Fruit fly (Drosophila melanogaster) whole organism, embryonic: ENCODE measurements around the gene CG43389.

Experiments used
- Antp ChIP-seq: fragments of 200-800 bp; sonication (Bioruptor generic); optimal IDR thresholded peaks from 3 replicates; lab custom pipeline; 2016; ENCODE audit warnings: missing biosample characterization, missing genetic modification characterization
- CG10147 ChIP-seq: fragments of 200-800 bp; sonication (Bioruptor generic); optimal IDR thresholded peaks from 2 replicates; lab custom pipeline; 2019; ENCODE audit warnings: missing biosample characterization, mild to moderate bottlenecking, missing genetic modification characterization, moderate library complexity
- CG10366 ChIP-seq: fragments of 200-800 bp; sonication (Bioruptor generic); IDR thresholded peaks from 2 replicates; pipeline ENCODE4 v1.3.6; 2022; ENCODE audit warnings: missing biosample characterization, missing genetic modification characterization
- CG12391 ChIP-seq: fragments of 200-800 bp; sonication (Bioruptor generic); optimal IDR thresholded peaks from 3 replicates; lab custom pipeline; 2018; ENCODE audit warnings: missing biosample characterization, mild to moderate bottlenecking, missing genetic modification characterization, moderate library complexity
- CG13123 ChIP-seq: fragments of 200-800 bp; sonication (Bioruptor generic); optimal IDR thresholded peaks from 2 replicates; lab custom pipeline; 2016; ENCODE audit warnings: missing biosample characterization, missing genetic modification characterization
- CG13287 ChIP-seq: fragments of 200-800 bp; sonication (Bioruptor generic); IDR thresholded peaks from 2 replicates; pipeline ENCODE4 v1.3.6; 2022; ENCODE audit warnings: missing biosample characterization, missing genetic modification characterization; ENCODE audit not compliant: partially characterized antibody
- CG13424 ChIP-seq: fragments of 200-800 bp; sonication (Bioruptor generic); optimal IDR thresholded peaks from 2 replicates; lab custom pipeline; 2019; ENCODE audit warnings: missing biosample characterization, mild to moderate bottlenecking, missing genetic modification characterization, moderate library complexity
- CG17328 ChIP-seq: fragments of 200-800 bp; sonication (Bioruptor generic); IDR thresholded peaks from 2 replicates; pipeline ENCODE4 v1.3.6; 2022; ENCODE audit warnings: missing biosample characterization, missing genetic modification characterization
- CG17568 ChIP-seq: fragments of 200-800 bp; sonication (Bioruptor generic); optimal IDR thresholded peaks from 2 replicates; lab custom pipeline; 2018; ENCODE audit warnings: missing biosample characterization, mild to moderate bottlenecking, missing genetic modification characterization, moderate library complexity
- CG18262 ChIP-seq: fragments of 200-800 bp; optimal IDR thresholded peaks from 3 replicates; lab custom pipeline; 2019; ENCODE audit warnings: missing biosample characterization, mild to moderate bottlenecking, missing genetic modification characterization, moderate library complexity
- CG18476 ChIP-seq: fragments of 200-800 bp; sonication (Bioruptor generic); optimal IDR thresholded peaks from 2 replicates; lab custom pipeline; 2016; ENCODE audit warnings: missing biosample characterization, mild to moderate bottlenecking, missing genetic modification characterization
- CG18619 ChIP-seq: fragments of 200-800 bp; sonication (Bioruptor generic); optimal IDR thresholded peaks from 3 replicates; lab custom pipeline; 2017; ENCODE audit warnings: missing biosample characterization, mild to moderate bottlenecking, missing genetic modification characterization
- CG3065 ChIP-seq: fragments of 200-800 bp; sonication (Bioruptor generic); optimal IDR thresholded peaks from 2 replicates; lab custom pipeline; 2016; ENCODE audit warnings: missing biosample characterization, missing genetic modification characterization
- CG33557 ChIP-seq: fragments of 200-800 bp; sonication (Bioruptor generic); optimal IDR thresholded peaks from 2 replicates; lab custom pipeline; 2019; ENCODE audit warnings: missing biosample characterization, mild to moderate bottlenecking, missing genetic modification characterization, moderate library complexity
- CG3407 ChIP-seq: fragments of 200-800 bp; sonication (Bioruptor generic); optimal IDR thresholded peaks from 2 replicates; lab custom pipeline; 2018; ENCODE audit warnings: missing biosample characterization, mild to moderate bottlenecking, missing genetic modification characterization
- CG4730 ChIP-seq: fragments of 200-800 bp; sonication (Bioruptor generic); IDR thresholded peaks from 2 replicates; pipeline ENCODE4 v1.3.6; 2022; ENCODE audit warnings: missing biosample characterization, missing genetic modification characterization
- CG5953 ChIP-seq: fragments of 200-800 bp; sonication (Bioruptor generic); IDR thresholded peaks from 2 replicates; pipeline ENCODE4 v1.3.6; 2022; ENCODE audit warnings: missing biosample characterization, missing genetic modification characterization
- CG7786 ChIP-seq: fragments of 200-800 bp; sonication (Bioruptor generic); optimal IDR thresholded peaks from 2 replicates; lab custom pipeline; 2016; ENCODE audit warnings: missing biosample characterization, missing genetic modification characterization
- CG7839 ChIP-seq: fragments of 200-800 bp; sonication (Bioruptor generic); optimal IDR thresholded peaks from 3 replicates; lab custom pipeline; 2018; ENCODE audit warnings: missing biosample characterization, mild to moderate bottlenecking, missing genetic modification characterization, moderate library complexity
- CG9817 ChIP-seq: fragments of 200-800 bp; sonication (Bioruptor generic); optimal IDR thresholded peaks from 2 replicates; lab custom pipeline; 2018; ENCODE audit warnings: missing biosample characterization, mild to moderate bottlenecking, missing genetic modification characterization, moderate library complexity
- Doc2 ChIP-seq: fragments of 200-800 bp; sonication (Bioruptor generic); IDR thresholded peaks from 2 replicates; pipeline ENCODE4 v1.3.6; 2022; ENCODE audit warnings: missing biosample characterization, missing genetic modification characterization
- Dref ChIP-seq: fragments of 200-800 bp; sonication (Bioruptor generic); IDR thresholded peaks from 2 replicates; pipeline ENCODE4 v1.3.6; 2022; ENCODE audit warnings: missing biosample characterization, missing genetic modification characterization
- Fer2 ChIP-seq: fragments of 200-800 bp; sonication (Bioruptor generic); optimal IDR thresholded peaks from 2 replicates; lab custom pipeline; 2018; ENCODE audit warnings: missing biosample characterization, mild to moderate bottlenecking, missing genetic modification characterization, moderate library complexity
- HLHmδ ChIP-seq: fragments of 200-800 bp; sonication (Bioruptor generic); optimal IDR thresholded peaks from 2 replicates; lab custom pipeline; 2018; ENCODE audit warnings: missing biosample characterization, mild to moderate bottlenecking, missing genetic modification characterization, moderate library complexity
- Hr3 ChIP-seq: fragments of 200-800 bp; sonication (Bioruptor generic); optimal IDR thresholded peaks from 3 replicates; lab custom pipeline; 2016; ENCODE audit warnings: missing biosample characterization, missing genetic modification characterization
- Mrtf ChIP-seq: fragments of 200-800 bp; sonication (Bioruptor generic); IDR thresholded peaks from 3 replicates; pipeline ENCODE4 v1.3.6; 2022; ENCODE audit warnings: missing biosample characterization, missing genetic modification characterization
- Nf-YC ChIP-seq: fragments of 200-800 bp; optimal IDR thresholded peaks from 3 replicates; lab custom pipeline; 2019; ENCODE audit warnings: missing biosample characterization, mild to moderate bottlenecking, missing genetic modification characterization, moderate library complexity
- Spps ChIP-seq: fragments of 200-800 bp; sonication (Bioruptor generic); optimal IDR thresholded peaks from 2 replicates; lab custom pipeline; 2018; ENCODE audit warnings: missing biosample characterization, mild to moderate bottlenecking, missing genetic modification characterization
- Ssrp ChIP-seq: fragments of 200-800 bp; sonication (Bioruptor generic); optimal IDR thresholded peaks from 2 replicates; lab custom pipeline; 2018; ENCODE audit warnings: missing biosample characterization, mild to moderate bottlenecking, missing genetic modification characterization, moderate library complexity
- bab2 ChIP-seq: fragments of 200-800 bp; sonication (Bioruptor generic); optimal IDR thresholded peaks from 2 replicates; lab custom pipeline; 2016; ENCODE audit warnings: missing biosample characterization, missing genetic modification characterization
- bcd ChIP-seq: fragments of 200-800 bp; sonication (Bioruptor generic); optimal IDR thresholded peaks from 2 replicates; lab custom pipeline; 2017; ENCODE audit warnings: missing biosample characterization, mild to moderate bottlenecking, missing genetic modification characterization
- bowl ChIP-seq: fragments of 200-800 bp; sonication (Bioruptor generic); IDR thresholded peaks from 2 replicates; pipeline ENCODE4 v1.3.6; 2022; ENCODE audit warnings: missing biosample characterization, missing genetic modification characterization
- crol ChIP-seq: fragments of 200-800 bp; sonication (Bioruptor generic); IDR thresholded peaks from 2 replicates; pipeline ENCODE4 v1.3.6; 2022; ENCODE audit warnings: missing biosample characterization, missing genetic modification characterization
- dimm ChIP-seq: fragments of 200-800 bp; sonication (Bioruptor generic); IDR thresholded peaks from 2 replicates; pipeline ENCODE4 v1.3.6; 2022; ENCODE audit warnings: missing biosample characterization, missing genetic modification characterization
- dysf ChIP-seq: fragments of 200-800 bp; sonication (Bioruptor generic); IDR thresholded peaks from 3 replicates; pipeline ENCODE4 v1.3.6; 2022; ENCODE audit warnings: missing biosample characterization, missing genetic modification characterization
- fru ChIP-seq: fragments of >200 bp; optimal IDR thresholded peaks from 2 replicates; lab custom pipeline; 2017
- gce ChIP-seq: fragments of 200-800 bp; sonication (Bioruptor generic); IDR thresholded peaks from 3 replicates; pipeline ENCODE4 v1.3.6; 2022; ENCODE audit warnings: missing biosample characterization, missing genetic modification characterization
- gro ChIP-seq: fragments of 200-800 bp; sonication (Bioruptor generic); optimal IDR thresholded peaks from 2 replicates; lab custom pipeline; 2016; ENCODE audit warnings: missing biosample characterization, missing genetic modification characterization
- hb ChIP-seq: fragments of 200-800 bp; sonication (Bioruptor generic); IDR thresholded peaks from 3 replicates; pipeline ENCODE4 v1.3.6; 2022; ENCODE audit warnings: missing biosample characterization, missing genetic modification characterization; ENCODE audit not compliant: partially characterized antibody
- ind ChIP-seq: fragments of 200-800 bp; sonication (Bioruptor generic); optimal IDR thresholded peaks from 3 replicates; lab custom pipeline; 2016; ENCODE audit warnings: missing biosample characterization, missing genetic modification characterization
- maf-S ChIP-seq: fragments of 200-800 bp; sonication (Bioruptor generic); optimal IDR thresholded peaks from 2 replicates; lab custom pipeline; 2016; ENCODE audit warnings: missing biosample characterization, missing genetic modification characterization
- nau ChIP-seq: fragments of 200-800 bp; sonication (Bioruptor generic); optimal IDR thresholded peaks from 3 replicates; lab custom pipeline; 2017; ENCODE audit warnings: missing biosample characterization, mild to moderate bottlenecking, missing genetic modification characterization, missing genetic modification reagents
- rib ChIP-seq: fragments of 200-800 bp; sonication (Bioruptor generic); IDR thresholded peaks from 2 replicates; pipeline ENCODE4 v1.3.6; 2022; ENCODE audit warnings: missing biosample characterization, missing genetic modification characterization
- sim ChIP-seq: fragments of 200-800 bp; sonication (Bioruptor generic); IDR thresholded peaks from 2 replicates; pipeline ENCODE4 v1.3.6; 2022; ENCODE audit warnings: missing biosample characterization, missing genetic modification characterization
- slou ChIP-seq: fragments of 200-800 bp; sonication (Bioruptor generic); optimal IDR thresholded peaks from 3 replicates; lab custom pipeline; 2016; ENCODE audit warnings: missing biosample characterization, missing genetic modification characterization
- stwl ChIP-seq: fragments of 200-800 bp; sonication (Bioruptor generic); optimal IDR thresholded peaks from 3 replicates; lab custom pipeline; 2018; ENCODE audit warnings: missing biosample characterization, mild to moderate bottlenecking, missing genetic modification characterization, moderate library complexity
- unpg ChIP-seq: fragments of 200-800 bp; sonication (Bioruptor generic); optimal IDR thresholded peaks from 3 replicates; lab custom pipeline; 2018; ENCODE audit warnings: missing biosample characterization, mild to moderate bottlenecking, missing genetic modification characterization, moderate library complexity
- usp ChIP-seq: fragments of >200 bp; optimal IDR thresholded peaks from 2 replicates; lab custom pipeline; 2017; ENCODE audit warnings: missing biosample characterization, missing genetic modification characterization
- wor ChIP-seq: fragments of 200-800 bp; sonication (Bioruptor generic); IDR thresholded peaks from 2 replicates; pipeline ENCODE4 v1.3.6; 2022; ENCODE audit warnings: missing biosample characterization, missing genetic modification characterization
- zfh2 ChIP-seq: fragments of 200-800 bp; sonication (Bioruptor generic); optimal IDR thresholded peaks from 2 replicates; lab custom pipeline; 2016; ENCODE audit warnings: missing biosample characterization, missing genetic modification characterization

The CG43389 gene

DNA sequence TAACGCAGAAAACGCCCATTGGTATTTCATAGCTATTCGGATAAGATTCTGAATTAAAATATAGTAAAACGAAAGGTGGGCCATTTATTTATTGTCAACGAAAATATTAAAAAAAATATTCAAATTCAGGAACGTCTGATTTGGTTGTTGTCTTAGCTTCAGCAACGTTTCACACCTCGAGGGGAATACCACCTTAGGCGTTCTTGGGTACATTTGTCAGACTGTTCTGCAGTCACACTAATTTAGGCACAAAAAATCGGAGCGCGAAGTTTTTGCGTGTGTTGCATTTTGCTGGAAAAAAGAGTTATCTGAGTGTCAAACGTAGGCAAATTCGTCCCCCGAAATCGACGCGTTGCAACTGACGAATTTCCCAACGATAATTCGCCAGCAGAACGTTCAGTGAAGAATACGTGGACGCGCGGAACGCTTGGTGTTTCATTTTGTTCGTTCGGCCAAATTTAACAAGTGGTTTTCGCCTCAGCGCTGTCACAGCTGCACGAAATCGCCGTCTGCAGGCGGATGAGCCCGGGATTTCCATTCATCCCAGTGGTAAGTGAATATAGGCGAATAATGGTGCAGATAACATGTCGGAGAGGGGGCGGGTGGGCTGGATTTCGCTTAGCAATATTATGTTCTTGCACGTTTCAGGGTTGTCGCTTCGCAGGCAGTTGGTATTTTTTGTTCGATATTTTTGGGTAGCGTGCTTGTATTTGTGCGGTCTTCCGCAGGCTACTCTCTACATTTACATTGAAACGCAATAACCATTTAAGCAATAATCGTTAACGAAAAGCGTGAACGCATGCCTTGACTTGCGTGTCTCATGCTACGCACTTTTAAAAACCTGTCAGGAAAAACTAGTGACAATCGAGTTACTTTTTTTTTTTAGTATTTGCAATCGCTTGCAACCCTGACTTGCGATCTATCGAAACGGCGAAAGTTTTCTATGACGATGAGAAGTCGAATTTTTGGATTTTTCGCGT is 22.8 kb upstream of the CG43389 start, which contains the start of gene Larp4B (continued):
- no peak for TF ChIP-seq Doc2 (GFP tag; lab: Robert Waterston, UW)
- TF ChIP-seq gro (GFP tag; lab: Kevin White, UChicago), result peak; percentile 45
- TF ChIP-seq Fer2 (tag; lab: Kevin White, UChicago), result no peak
- no peak for TF ChIP-seq hb (GFP tag; lab: Robert Waterston, UW)
- TF ChIP-seq HLHmδ (GFP tag; lab: Kevin White, UChicago), result no peak
- TF ChIP-seq CG7786 (GFP tag; lab: Kevin White, UChicago), result no peak
- TF ChIP-seq CG7839, result no peak
- TF ChIP-seq Mrtf (GFP tag; lab: Robert Waterston, UW), result no peak
- TF ChIP-seq CG33557, result no peak
- peak; percentile 72 for TF ChIP-seq CG13287 (GFP tag; lab: Robert Waterston, UW)
- no peak for TF ChIP-seq CG18262
- TF ChIP-seq zfh2, result peak; percentile 35
- no peak for TF ChIP-seq CG5953 (GFP tag; lab: Robert Waterston, UW)
- no peak for TF ChIP-seq CG18476 (GFP tag; lab: Kevin White, UChicago)
- TF ChIP-seq crol (GFP tag; lab: Robert Waterston, UW), result peak; percentile 86
- TF ChIP-seq CG10366 (GFP tag; lab: Robert Waterston, UW), result no peak
- TF ChIP-seq bcd (GFP tag; lab: Kevin White, UChicago), result no peak
- TF ChIP-seq CG18619, result no peak
- TF ChIP-seq CG17568 (GFP tag; lab: Kevin White, UChicago), result no peak
- TF ChIP-seq CG9817 (tag; lab: Kevin White, UChicago), result no peak
- no peak for TF ChIP-seq ind (GFP tag; lab: Kevin White, UChicago)
- no peak for TF ChIP-seq dysf
- no peak for TF ChIP-seq Spps (tag; lab: Kevin White, UChicago)
- peak; percentile 14 for TF ChIP-seq Ssrp
- no peak for TF ChIP-seq Hr3 (GFP tag; lab: Kevin White, UChicago)
- TF ChIP-seq CG13123 (GFP tag; lab: Kevin White, UChicago), result no peak
- TF ChIP-seq Dref (GFP tag; lab: Robert Waterston, UW), result peak; percentile 59
- peak; percentile 1 for TF ChIP-seq CG12391 (tag; lab: Kevin White, UChicago)
- no peak for TF ChIP-seq dimm (GFP tag; lab: Robert Waterston, UW)
- TF ChIP-seq CG10147, result peak; percentile 22
- TF ChIP-seq nau (GFP tag; lab: Kevin White, UChicago), result no peak
- TF ChIP-seq Nf-YC (tag; lab: Kevin White, UChicago), result no peak
- no peak for TF ChIP-seq CG4730 (GFP tag; lab: Robert Waterston, UW)
- TF ChIP-seq CG17328, result no peak
- no peak for TF ChIP-seq CG3065 (GFP tag; lab: Kevin White, UChicago)
- no peak for TF ChIP-seq rib (GFP tag; lab: Robert Waterston, UW)
- no peak for TF ChIP-seq wor (GFP tag; lab: Robert Waterston, UW)
- no peak for TF ChIP-seq usp
- TF ChIP-seq maf-S, result no peak
- no peak for TF ChIP-seq gce (GFP tag; lab: Robert Waterston, UW)
- TF ChIP-seq slou (GFP tag; lab: Kevin White, UChicago), result no peak
- TF ChIP-seq fru (lab: Kevin White, UChicago), result no peak
- no peak for TF ChIP-seq unpg
- TF ChIP-seq CG13424 (tag; lab: Kevin White, UChicago), result peak; percentile 14
- TF ChIP-seq sim (GFP tag; lab: Robert Waterston, UW), result no peak
- TF ChIP-seq stwl (tag; lab: Kevin White, UChicago), result peak; percentile 72
- TF ChIP-seq bowl, result no peak
- TF ChIP-seq CG3407, result no peak
- no peak for TF ChIP-seq Antp (GFP tag; lab: Kevin White, UChicago)
- no peak for TF ChIP-seq bab2 (GFP tag; lab: Kevin White, UChicago)
